Worm (Caenorhabditis elegans) whole organism, L1 larva: ENCODE results near the gene srd-16.

Experiments
- jun-1 ChIP-seq: fragments of 150-350 bp; optimal IDR thresholded peaks from 2 replicates; lab custom pipeline; 2014; ENCODE audit warnings: missing biosample characterization, missing genetic modification reagents, missing genetic modification characterization
- mep-1 ChIP-seq: fragments of 150-350 bp; optimal IDR thresholded peaks from 2 replicates; lab custom pipeline; 2014; ENCODE audit warnings: missing biosample characterization, missing genetic modification characterization
- snpc-4 ChIP-seq: fragments of 150-350 bp; optimal IDR thresholded peaks from 2 replicates; lab custom pipeline; 2014; ENCODE audit warnings: missing biosample characterization, missing genetic modification characterization

DNA sequence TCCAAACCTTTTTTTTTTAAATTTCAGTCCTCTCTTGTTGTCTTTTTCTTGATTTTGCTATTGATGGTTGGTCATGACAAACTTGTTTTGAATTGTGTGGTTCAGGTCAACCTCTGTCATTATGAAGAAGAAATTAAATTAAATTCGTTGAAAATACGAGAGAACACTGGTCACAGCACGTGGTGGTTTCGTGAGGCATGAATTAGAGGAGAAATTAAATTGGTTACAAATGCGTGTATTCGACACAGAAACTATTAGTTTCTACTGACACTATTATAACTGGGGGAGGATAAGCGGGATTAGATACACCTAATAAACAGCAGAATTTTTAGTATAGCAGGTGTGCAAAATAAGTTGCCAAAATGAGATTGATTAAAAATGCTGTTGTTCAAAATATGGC lies 47.8 kb downstream of the srd-16 start:
- TF ChIP-seq jun-1 (tag; lab: Kevin White, UChicago) (no peak), mep-1 (tag; lab: Kevin White, UChicago) (no peak), snpc-4 (tag; lab: Kevin White, UChicago) (no peak)
